Fruit fly (Drosophila melanogaster) whole organism, adult: Measurements from ENCODE around the gene Ude.

Source experiments
- CG11617 ChIP-seq: fragments of 200-800 bp; sonication (Bioruptor generic); optimal IDR thresholded peaks from 2 replicates; lab custom pipeline; 2017; ENCODE audit warnings: mild to moderate bottlenecking, missing biosample characterization, missing genetic modification reagents, missing genetic modification characterization
- CG12768 ChIP-seq: fragments of 200-800 bp; sonication (Bioruptor generic); optimal IDR thresholded peaks from 2 replicates; lab custom pipeline; 2017; ENCODE audit warnings: missing biosample characterization, missing genetic modification characterization, mild to moderate bottlenecking, moderate library complexity, missing genetic modification reagents
- CG14711 ChIP-seq: fragments of 200-800 bp; sonication (Bioruptor generic); optimal IDR thresholded peaks from 2 replicates; lab custom pipeline; 2018; ENCODE audit warnings: missing biosample characterization, mild to moderate bottlenecking, missing genetic modification characterization, moderate library complexity
- CG1620 ChIP-seq: fragments of 200-800 bp; sonication (Bioruptor generic); optimal IDR thresholded peaks from 2 replicates; lab custom pipeline; 2016; ENCODE audit warnings: missing biosample characterization, missing genetic modification characterization
- CG33017 ChIP-seq: fragments of 200-800 bp; sonication (Bioruptor generic); optimal IDR thresholded peaks from 2 replicates; lab custom pipeline; 2018; ENCODE audit warnings: missing biosample characterization, mild to moderate bottlenecking, missing genetic modification characterization, moderate library complexity
- CG5204 ChIP-seq: fragments of 200-800 bp; sonication (Bioruptor generic); optimal IDR thresholded peaks from 2 replicates; lab custom pipeline; 2016; ENCODE audit warnings: missing biosample characterization, missing genetic modification characterization
- CG7045 ChIP-seq: fragments of 200-800 bp; sonication (Bioruptor generic); optimal IDR thresholded peaks from 2 replicates; lab custom pipeline; 2017; ENCODE audit warnings: missing biosample characterization, mild to moderate bottlenecking, missing genetic modification characterization
- CG7101 ChIP-seq: fragments of 200-800 bp; sonication (Bioruptor generic); optimal IDR thresholded peaks from 2 replicates; lab custom pipeline; 2018; ENCODE audit warnings: missing biosample characterization, mild to moderate bottlenecking, missing genetic modification characterization, moderate library complexity
- Hr96 ChIP-seq: fragments of 200-800 bp; sonication (Bioruptor generic); optimal IDR thresholded peaks from 2 replicates; lab custom pipeline; 2016; ENCODE audit warnings: missing biosample characterization, missing genetic modification characterization
- Mnt ChIP-seq: fragments of 200-800 bp; sonication (Bioruptor generic); optimal IDR thresholded peaks from 2 replicates; lab custom pipeline; 2016; ENCODE audit warnings: missing biosample characterization, mild to moderate bottlenecking, missing genetic modification characterization
- bab1 ChIP-seq: fragments of 200-800 bp; sonication (Bioruptor generic); optimal IDR thresholded peaks from 3 replicates; lab custom pipeline; 2019; ENCODE audit warnings: missing biosample characterization, mild to moderate bottlenecking, missing genetic modification characterization, moderate library complexity
- cic ChIP-seq: fragments of 200-800 bp; sonication (Bioruptor generic); optimal IDR thresholded peaks from 2 replicates; lab custom pipeline; 2017; ENCODE audit warnings: missing biosample characterization, mild to moderate bottlenecking, missing genetic modification characterization, moderate library complexity
- cnc ChIP-seq, 2 experiments: fragments of >200 bp; optimal IDR thresholded peaks; 2 replicates each; lab custom pipeline; 2017
- kay ChIP-seq: fragments of 200-800 bp; sonication (Bioruptor generic); peaks from one replicate; lab custom pipeline; 2016; ENCODE audit warnings: missing biosample characterization, missing genetic modification characterization, borderline replicate concordance
- ovo ChIP-seq: fragments of 200-800 bp; sonication (Bioruptor generic); optimal IDR thresholded peaks from 2 replicates; lab custom pipeline; 2016; ENCODE audit warnings: missing biosample characterization, missing genetic modification characterization
- tj ChIP-seq: fragments of 200-800 bp; sonication (Bioruptor generic); optimal IDR thresholded peaks from 3 replicates; lab custom pipeline; 2017; ENCODE audit warnings: missing biosample characterization, mild to moderate bottlenecking, missing genetic modification characterization, moderate library complexity
- toe ChIP-seq: fragments of 200-800 bp; sonication (Bioruptor generic); optimal IDR thresholded peaks from 2 replicates; lab custom pipeline; 2016; ENCODE audit warnings: missing biosample characterization, missing genetic modification characterization

Ude gene

DNA sequence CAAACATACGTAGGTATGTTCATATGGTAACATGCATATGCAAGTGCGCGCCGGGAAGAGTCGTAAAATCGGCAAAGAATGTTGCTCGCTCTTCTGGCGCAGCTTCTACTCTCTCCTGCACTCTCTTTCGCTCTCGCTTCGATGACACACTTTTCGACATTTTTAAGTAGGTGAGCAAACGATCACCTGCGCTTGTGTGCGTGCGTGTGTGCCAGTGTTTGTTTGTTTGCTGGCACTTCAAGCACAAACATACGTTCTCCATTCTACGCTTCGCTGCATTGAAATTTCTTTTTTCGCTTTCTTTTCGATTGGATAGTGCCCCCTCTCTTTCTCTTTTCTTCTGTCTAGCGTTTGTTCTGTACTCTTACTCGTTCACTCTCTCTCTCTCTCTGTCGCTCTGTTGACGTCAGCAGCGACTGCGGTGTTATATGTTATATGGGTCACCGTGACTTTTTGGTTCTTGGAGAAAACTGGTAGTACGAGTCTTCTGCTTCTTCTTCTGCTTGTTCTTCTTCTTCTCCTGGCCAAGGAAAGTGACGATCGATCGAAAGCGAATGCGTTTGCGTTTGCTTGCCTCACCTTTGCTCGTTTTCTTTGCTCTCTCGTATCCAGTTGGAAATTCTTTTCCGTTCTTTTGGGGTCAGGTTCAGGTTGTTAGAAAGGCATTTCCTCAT is 31.7 kb downstream of the Ude start:
- no peak for TF ChIP-seq Mnt (GFP tag; lab: Kevin White, UChicago)
- no peak for TF ChIP-seq cnc (optimal IDR thresholded peaks at IDR 0.05; lab: Kevin White, UChicago)
- TF ChIP-seq CG7045 (GFP tag; lab: Kevin White, UChicago) = no peak
- TF ChIP-seq bab1 = no peak
- no peak for TF ChIP-seq CG12768 (GFP tag; lab: Kevin White, UChicago)
- no peak for TF ChIP-seq CG33017 (tag; lab: Kevin White, UChicago)
- TF ChIP-seq tj (GFP tag; lab: Kevin White, UChicago) = no peak

DNA sequence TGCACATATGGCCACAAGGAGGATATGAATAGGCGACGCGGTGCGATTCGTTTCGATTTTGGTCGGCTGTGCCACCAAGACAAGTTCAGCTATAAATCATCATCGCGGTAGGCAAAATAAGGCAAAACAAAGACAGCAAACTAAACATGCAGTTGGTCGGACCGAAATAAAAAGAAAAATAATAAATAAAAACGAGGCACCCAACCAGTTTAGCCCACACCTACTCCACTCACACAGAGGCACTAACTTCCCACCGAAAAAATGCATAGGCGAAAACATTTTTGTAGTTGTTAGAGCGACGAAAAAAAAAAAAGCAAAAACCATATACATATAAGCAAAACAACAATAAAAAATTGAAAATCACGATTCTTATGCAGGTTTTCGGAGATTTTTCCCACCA is 32.8 kb downstream of the Ude start:
- no peak for TF ChIP-seq ovo (GFP tag; lab: Kevin White, UChicago)
- no peak for TF ChIP-seq CG14711 (tag; lab: Kevin White, UChicago)
- TF ChIP-seq kay (GFP tag; lab: Kevin White, UChicago) = peak; percentile 21

DNA sequence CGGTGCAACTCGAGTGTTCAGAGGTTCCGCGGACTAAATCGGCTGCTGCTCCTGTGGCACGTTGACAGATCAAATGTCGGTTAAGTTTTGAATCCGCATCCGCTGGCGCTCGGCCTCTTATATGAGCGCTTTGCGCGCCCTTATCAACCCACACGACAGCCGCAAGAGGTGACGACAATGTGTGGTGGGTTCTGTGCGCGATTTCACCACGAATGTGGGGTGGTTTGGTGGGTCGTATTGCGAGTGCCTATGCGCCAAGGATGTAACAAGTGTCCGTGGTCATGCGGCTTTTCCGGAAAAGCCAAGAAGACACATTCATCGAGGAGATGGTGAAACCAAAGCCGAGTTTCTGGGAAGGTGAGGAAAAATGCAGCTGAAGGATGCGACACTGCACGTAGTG is 34.5 kb downstream of the Ude start, which contains the start of gene AstA:
Gene AstA, minus strand, starts transcription at position 101 of the 400 bp plus-strand sequence.
- no peak for TF ChIP-seq Mnt (GFP tag; lab: Kevin White, UChicago)
- no peak for TF ChIP-seq CG7101 (tag; lab: Kevin White, UChicago)
- no peak for TF ChIP-seq toe (GFP tag; lab: Kevin White, UChicago)
- no peak for TF ChIP-seq tj (GFP tag; lab: Kevin White, UChicago)
- no peak for TF ChIP-seq CG11617 (GFP tag; lab: Kevin White, UChicago)
- no peak for TF ChIP-seq CG14711 (tag; lab: Kevin White, UChicago)
- TF ChIP-seq CG12768 (GFP tag; lab: Kevin White, UChicago) = no peak
- no peak for TF ChIP-seq cic (GFP tag; lab: Kevin White, UChicago)
- no peak for TF ChIP-seq CG5204 (GFP tag; lab: Kevin White, UChicago)
- TF ChIP-seq cnc (optimal IDR thresholded peaks at IDR 0.05; lab: Kevin White, UChicago) = no peak

DNA sequence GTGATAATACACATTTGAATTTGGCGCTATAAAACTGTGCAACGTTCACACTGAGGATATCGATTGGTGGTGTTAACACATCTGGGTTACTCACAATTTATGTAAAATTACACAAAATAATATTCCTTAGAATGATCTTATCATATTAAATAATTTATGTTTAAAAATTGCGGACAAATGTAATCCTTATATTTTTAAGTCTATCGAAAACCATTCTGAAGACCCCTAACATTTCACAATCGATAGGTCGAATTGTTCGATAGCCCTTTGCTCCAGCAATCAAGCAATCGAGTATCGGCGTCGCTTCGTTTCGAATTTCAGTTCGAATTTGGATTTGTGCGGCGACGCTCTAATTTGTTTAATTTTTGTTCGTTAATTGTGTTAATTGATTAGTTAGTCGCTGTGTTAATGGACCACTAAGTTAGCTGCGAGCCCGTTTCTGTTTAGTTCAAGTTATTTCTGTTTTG is 45.9 kb downstream of the Ude start, which contains the start of gene asp:
Gene asp, plus strand, starts transcription at position 289 of the 467 bp plus-strand sequence.
- TF ChIP-seq CG5204 (GFP tag; lab: Kevin White, UChicago) (peak; percentile 42), Hr96 (GFP tag; lab: Kevin White, UChicago) (no peak), bab1 (peak; percentile 28), ovo (GFP tag; lab: Kevin White, UChicago) (no peak), toe (GFP tag; lab: Kevin White, UChicago) (peak; percentile 58), CG14711 (tag; lab: Kevin White, UChicago) (peak; percentile 17), CG12768 (GFP tag; lab: Kevin White, UChicago) (no peak), cnc (optimal IDR thresholded peaks at IDR 0.05; lab: Kevin White, UChicago) (no peak), CG1620 (GFP tag; lab: Kevin White, UChicago) (peak; percentile 45), CG7101 (tag; lab: Kevin White, UChicago) (peak; percentile 12), kay (GFP tag; lab: Kevin White, UChicago) (peak; percentile 52), tj (GFP tag; lab: Kevin White, UChicago) (no peak), CG33017 (tag; lab: Kevin White, UChicago) (no peak)

DNA sequence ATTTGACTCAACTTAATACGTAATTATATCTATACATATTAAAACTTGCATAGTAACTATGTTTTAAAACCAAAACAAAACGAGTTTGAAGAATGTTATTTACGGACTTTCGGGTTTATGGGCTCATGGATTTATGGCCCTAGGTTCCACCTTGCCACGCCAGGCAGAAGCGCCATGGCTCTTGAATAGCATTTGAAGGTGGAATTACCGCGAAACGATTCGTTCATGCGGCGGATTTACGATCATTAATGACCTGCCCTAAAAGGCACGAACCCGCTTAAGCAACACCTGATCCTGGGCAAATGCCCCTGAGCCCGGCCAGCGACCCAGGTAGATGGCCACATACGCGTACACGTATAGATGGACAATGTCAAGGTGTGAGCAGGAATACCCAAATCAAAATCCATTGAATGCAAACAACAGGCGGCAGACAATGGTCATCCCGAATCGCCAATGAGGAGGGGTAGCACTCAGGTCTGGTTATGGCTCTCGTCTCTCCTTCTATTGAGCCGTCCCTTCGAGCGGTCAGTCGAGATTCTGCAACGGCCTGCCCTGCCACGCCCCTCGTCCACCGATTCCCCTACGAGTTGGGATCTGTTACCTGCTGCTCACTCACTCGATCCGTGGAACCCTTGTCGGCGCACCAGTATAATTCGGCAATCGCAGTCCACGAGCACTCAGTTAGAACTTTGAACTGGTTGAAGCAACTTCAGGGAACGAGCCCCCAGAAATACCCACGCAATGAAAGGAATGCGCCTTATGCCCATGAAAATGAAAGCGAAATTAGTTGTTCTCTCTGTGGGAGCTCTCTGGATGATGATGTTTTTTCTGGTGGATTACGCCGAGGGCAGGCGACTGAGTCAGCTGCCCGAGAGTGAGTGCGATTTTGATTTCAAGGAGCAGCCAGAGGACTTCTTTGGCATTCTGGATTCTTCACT is 50.1 kb downstream of the Ude start, which contains the start of gene tld:
Gene tld, plus strand, starts transcription at position 677 of the 938 bp plus-strand sequence.
- no peak for TF ChIP-seq CG7045 (GFP tag; lab: Kevin White, UChicago)
- TF ChIP-seq CG7101 (tag; lab: Kevin White, UChicago) = no peak
- TF ChIP-seq bab1 = no peak
- TF ChIP-seq CG5204 (GFP tag; lab: Kevin White, UChicago) = no peak
- TF ChIP-seq cnc (optimal IDR thresholded peaks at IDR 0.05; lab: Kevin White, UChicago) = no peak
- TF ChIP-seq Mnt (GFP tag; lab: Kevin White, UChicago) = no peak
